Fruit fly (Drosophila melanogaster) whole organism, prepupa: Measurements from ENCODE around the gene CG15695.

Source experiments
- OdsH ChIP-seq: fragments of 200-800 bp; sonication (Bioruptor generic); optimal IDR thresholded peaks from 3 replicates; lab custom pipeline; 2016; ENCODE audit warnings: missing biosample characterization, missing genetic modification characterization
- esn ChIP-seq: fragments of 200-800 bp; sonication (Bioruptor generic); optimal IDR thresholded peaks from 2 replicates; lab custom pipeline; 2016; ENCODE audit warnings: missing biosample characterization, mild to moderate bottlenecking, missing genetic modification characterization, moderate library complexity

dm6 chr3R:20838787-20839186 is 3.2 kb upstream of the CG15695 start:
- TF ChIP-seq OdsH (GFP tag; lab: Kevin White, UChicago) (no peak), esn (GFP tag; lab: Kevin White, UChicago) (no peak)
